Worm (Caenorhabditis elegans) whole organism, early embryonic: Measurements from ENCODE around the gene srr-10.

Experiments used
- B0310.2 ChIP-seq: sonication (generic microtip); optimal IDR thresholded peaks from 2 replicates; lab custom pipeline; 2016; ENCODE audit warnings: mild to moderate bottlenecking, missing genetic modification characterization, missing compliant biosample characterization
- F13C5.2 ChIP-seq: sonication (generic microtip); optimal IDR thresholded peaks from 2 replicates; lab custom pipeline; 2017; ENCODE audit warnings: mild to moderate bottlenecking, missing genetic modification characterization, inconsistent platforms, missing compliant biosample characterization
- aly-1 ChIP-seq: sonication (generic microtip); optimal IDR thresholded peaks from 2 replicates; lab custom pipeline; 2016; ENCODE audit warnings: missing genetic modification characterization, missing compliant biosample characterization
- ama-1 ChIP-seq: fragments of 150-350 bp; optimal IDR thresholded peaks from 2 replicates; lab custom pipeline; 2014
- ceh-13 ChIP-seq: fragments of 200-800 bp; sonication (Bioruptor generic); optimal IDR thresholded peaks from 2 replicates; lab custom pipeline; 2018; ENCODE audit warnings: mild to moderate bottlenecking, missing genetic modification characterization, missing compliant biosample characterization
- ceh-36 ChIP-seq: sonication (generic microtip); optimal IDR thresholded peaks from 2 replicates; lab custom pipeline; 2016; ENCODE audit warnings: missing genetic modification characterization, inconsistent platforms, missing compliant biosample characterization
- flt-1 ChIP-seq: fragments of 200-800 bp; sonication (Bioruptor generic); IDR thresholded peaks from 2 replicates; pipeline ENCODE4 v1.3.6; 2022; ENCODE audit warnings: missing genetic modification characterization, missing compliant biosample characterization
- hmg-4 ChIP-seq: fragments of 200-800 bp; sonication (Bioruptor generic); optimal IDR thresholded peaks from 2 replicates; lab custom pipeline; 2018; ENCODE audit warnings: mild to moderate bottlenecking, missing genetic modification characterization, missing compliant biosample characterization
- hnd-1 ChIP-seq: sonication (generic microtip); optimal IDR thresholded peaks from 2 replicates; lab custom pipeline; 2016; ENCODE audit warnings: missing genetic modification characterization, missing compliant biosample characterization
- scrt-1 ChIP-seq: fragments of 200-800 bp; sonication (Bioruptor generic); IDR thresholded peaks from 2 replicates; pipeline ENCODE4 v1.3.6; 2022; ENCODE audit warnings: missing genetic modification characterization, missing compliant biosample characterization
- sea-1 ChIP-seq: fragments of 200-800 bp; sonication (Bioruptor generic); conservative IDR thresholded peaks from 2 replicates; pipeline ENCODE4 v1.3.6; 2022; ENCODE audit warnings: missing genetic modification characterization, missing compliant biosample characterization
- tbx-37 ChIP-seq: fragments of 200-800 bp; sonication (Bioruptor generic); conservative IDR thresholded peaks from 2 replicates; pipeline ENCODE4 v1.3.6; 2022; ENCODE audit warnings: missing genetic modification reagents, missing genetic modification characterization, missing compliant biosample characterization
- tra-4 ChIP-seq: sonication (generic microtip); optimal IDR thresholded peaks from 2 replicates; lab custom pipeline; 2017; ENCODE audit warnings: missing genetic modification characterization, missing compliant biosample characterization

DNA sequence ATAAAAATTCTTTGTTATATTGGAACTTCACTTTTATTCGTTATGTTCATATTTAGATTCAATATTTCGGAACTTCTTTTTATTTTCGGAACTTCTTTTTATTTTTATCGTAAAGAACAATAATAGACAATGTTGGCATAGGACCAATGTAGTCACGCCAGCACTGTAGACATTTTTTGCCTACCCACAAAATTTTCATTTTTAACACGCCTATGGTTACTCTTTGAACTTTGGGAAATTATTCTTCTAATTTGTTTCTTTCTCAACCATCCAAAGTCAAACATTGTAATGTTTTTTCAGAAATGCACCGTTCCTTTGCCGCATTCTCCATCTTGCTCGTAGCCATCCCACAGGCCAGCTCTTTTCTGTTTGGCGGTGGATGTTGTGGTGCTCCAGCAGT is 49.7 kb downstream of the srr-10 start, which contains the start of gene C26F1.1:
- TF ChIP-seq F13C5.2 (tag; lab: Kevin White, UChicago): no peak
- TF ChIP-seq hnd-1 (tag; lab: Kevin White, UChicago): no peak
- TF ChIP-seq aly-1: no peak
- no peak for TF ChIP-seq hmg-4 (GFP tag; lab: Kevin White, UChicago)
- no peak for TF ChIP-seq ama-1
- no peak for TF ChIP-seq ceh-13
- no peak for TF ChIP-seq flt-1 (GFP tag; lab: Robert Waterston, UW)
- no peak for TF ChIP-seq sea-1
- TF ChIP-seq scrt-1 (GFP tag; lab: Robert Waterston, UW): no peak
- no peak for TF ChIP-seq tbx-37 (GFP tag; lab: Robert Waterston, UW)
- no peak for TF ChIP-seq ceh-36
- TF ChIP-seq B0310.2: no peak
- TF ChIP-seq tra-4 (tag; lab: Kevin White, UChicago): no peak
